Worm (Caenorhabditis elegans): ENCODE results near the gene F49C12.2.

F49C12.2 gene

DNA sequence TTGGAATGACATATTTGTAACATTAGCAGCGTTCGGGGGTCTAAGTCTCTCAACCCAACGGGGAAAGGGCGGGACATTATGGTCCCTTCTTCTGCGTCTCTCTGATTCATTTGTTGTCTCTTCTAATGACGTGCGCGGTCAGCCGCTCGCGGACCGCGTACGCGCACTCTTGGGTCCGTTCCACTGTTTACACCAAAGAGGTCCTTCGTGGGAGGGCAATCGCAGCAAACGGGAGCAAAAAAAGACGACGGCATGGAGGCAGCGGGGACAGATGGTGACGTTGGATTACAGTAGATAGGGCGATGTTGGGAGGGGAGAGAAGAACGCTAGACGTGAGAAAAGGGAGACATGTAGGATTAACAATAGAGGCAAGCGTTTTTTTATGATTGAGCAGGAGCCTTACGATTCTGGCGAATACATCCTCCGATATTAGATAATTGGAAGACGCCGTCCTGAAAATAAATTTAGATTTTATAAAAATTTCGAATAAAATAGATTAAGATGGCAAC lies 35.2 kb downstream of the F49C12.2 start, which contains the start of gene flh-1:
Gene flh-1 (minus strand): TSS at position 459 of the 509 bp plus-strand sequence.
- TF ChIP-seq madf-2 (tag; optimal IDR thresholded peaks at IDR 0.05) (no peak), eyg-1 (tag; optimal IDR thresholded peaks at IDR 0.05) (no peak), unc-55 (GFP tag; optimal IDR thresholded peaks at IDR 0.05) (peak; percentile 12), ref-2 (tag; optimal IDR thresholded peaks at IDR 0.05) (peak; percentile 47), ceh-24 (tag; optimal IDR thresholded peaks at IDR 0.05) (no peak), npax-4 (tag; optimal IDR thresholded peaks at IDR 0.05) (no peak), T23F11.4 (GFP tag; optimal IDR thresholded peaks at IDR 0.05) (no peak), tbx-7 (tag; optimal IDR thresholded peaks at IDR 0.05) (no peak), nfya-1 (tag; optimal IDR thresholded peaks at IDR 0.05) (peak; percentile 31), ceh-34 (tag; optimal IDR thresholded peaks at IDR 0.05) (peak; percentile 28), sdc-2 (tag; optimal IDR thresholded peaks at IDR 0.05) (peak; percentile 58), ceh-2 (tag; optimal IDR thresholded peaks at IDR 0.05) (peak; percentile 30), tbx-2 (tag; optimal IDR thresholded peaks at IDR 0.05) (peak; percentile 58), hlh-6 (tag; optimal IDR thresholded peaks at IDR 0.05) (peak; percentile 21), ceh-31 (tag; optimal IDR thresholded peaks at IDR 0.05) (peak; percentile 37), Y22D7AL.16 (tag; optimal IDR thresholded peaks at IDR 0.05) (no peak), pax-1 (tag; optimal IDR thresholded peaks at IDR 0.05) (no peak)

DNA sequence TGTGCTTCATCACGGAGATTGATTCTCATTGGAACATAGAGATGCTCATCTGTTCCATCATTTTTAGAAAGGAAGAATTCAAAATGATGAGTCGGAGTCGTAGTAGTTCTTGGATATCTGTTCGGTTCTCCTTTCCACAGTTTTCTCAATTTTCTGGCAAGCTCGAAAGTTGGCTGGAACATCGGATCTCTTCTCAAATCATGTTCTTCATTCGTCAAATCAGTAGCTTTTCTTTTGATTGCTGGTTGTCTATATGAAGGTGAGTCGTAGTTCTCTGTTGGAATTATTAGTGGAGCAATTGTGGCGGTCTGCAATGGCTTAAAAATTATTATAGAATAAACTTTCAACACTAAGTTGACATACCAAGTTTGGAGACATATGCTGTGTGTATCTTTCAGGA lies 36.8 kb downstream of the F49C12.2 start:
- TF ChIP-seq ref-2 (tag; optimal IDR thresholded peaks at IDR 0.05) (no peak), ceh-6 (GFP tag; optimal IDR thresholded peaks at IDR 0.05) (no peak), sdc-2 (tag; optimal IDR thresholded peaks at IDR 0.05) (no peak), T23F11.4 (GFP tag; optimal IDR thresholded peaks at IDR 0.05) (no peak), pat-9 (tag; optimal IDR thresholded peaks at IDR 0.05) (no peak), elt-2 (tag; optimal IDR thresholded peaks at IDR 0.05) (no peak), unc-55 (GFP tag; optimal IDR thresholded peaks at IDR 0.05) (no peak), pax-1 (tag; optimal IDR thresholded peaks at IDR 0.05) (no peak), F13H6.1 (tag; optimal IDR thresholded peaks at IDR 0.05) (no peak), ama-1 (optimal IDR thresholded peaks at IDR 0.05) (no peak), fkh-10 (GFP tag; optimal IDR thresholded peaks at IDR 0.05) (no peak), C38D4.7 (GFP tag; optimal IDR thresholded peaks at IDR 0.05) (no peak), hlh-6 (tag; optimal IDR thresholded peaks at IDR 0.05) (no peak), nfya-1 (tag; optimal IDR thresholded peaks at IDR 0.05) (no peak), pag-3 (tag; optimal IDR thresholded peaks at IDR 0.05; ENCODE audit: borderline replicate concordance) (no peak), hlh-15 (tag; optimal IDR thresholded peaks at IDR 0.05) (no peak), nhr-11 (tag; optimal IDR thresholded peaks at IDR 0.05) (no peak), odd-2 (tag; optimal IDR thresholded peaks at IDR 0.05) (no peak), pros-1 (tag; optimal IDR thresholded peaks at IDR 0.05) (no peak), pqm-1 (tag; optimal IDR thresholded peaks at IDR 0.05) (no peak)

ce11 chrIV:9261687-9262086 lies 37.4 kb downstream of the F49C12.2 start, which contains the start of gene col-120:
Gene col-120, minus strand, starts transcription at chrIV:9261787.
- TF ChIP-seq odd-2 (tag; optimal IDR thresholded peaks at IDR 0.05) = no peak
- TF ChIP-seq pax-1 (tag; optimal IDR thresholded peaks at IDR 0.05) = no peak
- no peak for TF ChIP-seq fkh-10 (GFP tag; optimal IDR thresholded peaks at IDR 0.05)
- TF ChIP-seq tbx-7 (tag; optimal IDR thresholded peaks at IDR 0.05) = no peak
- TF ChIP-seq hlh-15 (tag; optimal IDR thresholded peaks at IDR 0.05) = no peak
- no peak for TF ChIP-seq hlh-8 (tag; optimal IDR thresholded peaks at IDR 0.05)
- TF ChIP-seq rnt-1 (tag; optimal IDR thresholded peaks at IDR 0.05) = no peak
- TF ChIP-seq hlh-30 (tag; optimal IDR thresholded peaks at IDR 0.05; ENCODE audit: insufficient read depth) = no peak
- no peak for TF ChIP-seq eyg-1 (tag; optimal IDR thresholded peaks at IDR 0.05)

ce11 chrIV:9260826-9261225 lies 38.2 kb downstream of the F49C12.2 start:
- TF ChIP-seq dve-1 (tag; optimal IDR thresholded peaks at IDR 0.05) (no peak), ref-2 (tag; optimal IDR thresholded peaks at IDR 0.05) (no peak), ama-1 (optimal IDR thresholded peaks at IDR 0.05) (no peak), ceh-22 (tag; optimal IDR thresholded peaks at IDR 0.05) (no peak), mec-3 (tag; optimal IDR thresholded peaks at IDR 0.05; ENCODE audit: borderline replicate concordance) (peak; percentile 27), pag-3 (tag; optimal IDR thresholded peaks at IDR 0.05; ENCODE audit: borderline replicate concordance) (no peak), elt-4 (tag; optimal IDR thresholded peaks at IDR 0.05) (peak; percentile 86), ceh-14 (tag; optimal IDR thresholded peaks at IDR 0.05) (no peak)
